Fruit fly (Drosophila melanogaster): ENCODE results near the gene CAH8.
A peak's percentile ranks its signal among the peaks of the same experiment; 100 is the strongest.

The CAH8 gene

dm6 chr3R:22400246-22400645 is 10.7 kb upstream of the CAH8 start (continued):
- TF ChIP-seq hbn (GFP tag; IDR thresholded peaks at IDR 0.05; ENCODE audit: partially characterized antibody) (no peak), tap (tag; optimal IDR thresholded peaks at IDR 0.05) (no peak), NC2β (GFP tag; optimal IDR thresholded peaks at IDR 0.05) (no peak), Dip3 (GFP tag; optimal IDR thresholded peaks at IDR 0.05) (no peak), sug (tag; optimal IDR thresholded peaks at IDR 0.05) (no peak), kni (GFP tag; optimal IDR thresholded peaks at IDR 0.05) (no peak), stwl (tag; optimal IDR thresholded peaks at IDR 0.05) (no peak), Dad (GFP tag; optimal IDR thresholded peaks at IDR 0.05) (no peak), CG17186 (GFP tag; optimal IDR thresholded peaks at IDR 0.05) (no peak), CG1233 (GFP tag; optimal IDR thresholded peaks at IDR 0.05) (no peak), CG9817 (tag; optimal IDR thresholded peaks at IDR 0.05) (no peak), klu (GFP tag; IDR thresholded peaks at IDR 0.05) (no peak), gfzf (GFP tag; optimal IDR thresholded peaks at IDR 0.05) (no peak), ham (GFP tag; IDR thresholded peaks at IDR 0.05) (no peak), cwo (GFP tag; optimal IDR thresholded peaks at IDR 0.05) (peak; percentile 25), NFAT (GFP tag; IDR thresholded peaks at IDR 0.05) (peak; percentile 60), peb (GFP tag; IDR thresholded peaks at IDR 0.05) (no peak), so (GFP tag; IDR thresholded peaks at IDR 0.05) (no peak), CG17802 (tag; optimal IDR thresholded peaks at IDR 0.05) (no peak), CG4707 (GFP tag; optimal IDR thresholded peaks at IDR 0.05) (no peak), gcm2 (GFP tag; optimal IDR thresholded peaks at IDR 0.05) (no peak), zen2 (GFP tag; IDR thresholded peaks at IDR 0.05; ENCODE audit: partially characterized antibody) (no peak), CG2120 (GFP tag; optimal IDR thresholded peaks at IDR 0.05) (peak; percentile 61), tx (GFP tag; optimal IDR thresholded peaks at IDR 0.05) (no peak), CG1024 (GFP tag; IDR thresholded peaks at IDR 0.05) (no peak), luna (GFP tag; optimal IDR thresholded peaks at IDR 0.05) (no peak), CG13775 (GFP tag; optimal IDR thresholded peaks at IDR 0.05) (peak; percentile 14), vnd (GFP tag; IDR thresholded peaks at IDR 0.05; ENCODE audit: partially characterized antibody) (no peak), sc (optimal IDR thresholded peaks at IDR 0.05) (no peak), sc (GFP tag; optimal IDR thresholded peaks at IDR 0.05) (no peak), BtbVII (GFP tag; optimal IDR thresholded peaks at IDR 0.05) (no peak), CG10959 (GFP tag; IDR thresholded peaks at IDR 0.05) (peak; percentile 17; the same call in 1 of the 2 replicates), GATAe (GFP tag; conservative IDR thresholded peaks at IDR 0.05) (no peak), CG10366 (GFP tag; IDR thresholded peaks at IDR 0.05) (no peak), Sry-δ (GFP tag; optimal IDR thresholded peaks at IDR 0.05) (no peak), Mrtf (GFP tag; IDR thresholded peaks at IDR 0.05) (peak; percentile 62; the same call in 2 of the 3 replicates), sisA (GFP tag; IDR thresholded peaks at IDR 0.05) (no peak), Lpt (GFP tag; optimal IDR thresholded peaks at IDR 0.05) (no peak), H2.0 (GFP tag; IDR thresholded peaks at IDR 0.05) (no peak), nerfin-1 (tag; optimal IDR thresholded peaks at IDR 0.05) (no peak), CG4730 (GFP tag; IDR thresholded peaks at IDR 0.05) (no peak), Bteb2 (GFP tag; optimal IDR thresholded peaks at IDR 0.05) (no peak), CG8478 (optimal IDR thresholded peaks at IDR 0.05) (no peak), Dp (GFP tag; optimal IDR thresholded peaks at IDR 0.05) (no peak), shn (GFP tag; optimal IDR thresholded peaks at IDR 0.05) (no peak), bab2 (GFP tag; optimal IDR thresholded peaks at IDR 0.05) (no peak), CG15696 (tag; optimal IDR thresholded peaks at IDR 0.05) (no peak), Six4 (GFP tag; optimal IDR thresholded peaks at IDR 0.05) (no peak), CG4854 (GFP tag; optimal IDR thresholded peaks at IDR 0.05) (no peak), vfl (GFP tag; optimal IDR thresholded peaks at IDR 0.05) (no peak), CG11093 (GFP tag; IDR thresholded peaks at IDR 0.05) (no peak), bcd (GFP tag; optimal IDR thresholded peaks at IDR 0.05) (peak; percentile 27), nom (GFP tag; optimal IDR thresholded peaks at IDR 0.05) (no peak)

All from whole organism, embryonic.